Worm (Caenorhabditis elegans) whole organism, late embryonic: Measurements from ENCODE around the gene secs-1.
A peak's percentile ranks its signal among the peaks of the same experiment; 100 is the strongest.

Experiments
- C08G9.2 ChIP-seq: sonication (generic microtip); optimal IDR thresholded peaks from 2 replicates; lab custom pipeline; 2016; ENCODE audit warnings: mild to moderate bottlenecking, missing genetic modification characterization, moderate library complexity, missing compliant biosample characterization
- C38D4.7 ChIP-seq: fragments of 200-800 bp; sonication (Bioruptor generic); optimal IDR thresholded peaks from 2 replicates; lab custom pipeline; 2018; ENCODE audit warnings: mild to moderate bottlenecking, missing genetic modification characterization, moderate library complexity, missing compliant biosample characterization
- F13H6.1 ChIP-seq: sonication (generic microtip); optimal IDR thresholded peaks from 2 replicates; lab custom pipeline; 2016; ENCODE audit warnings: missing genetic modification characterization, missing compliant biosample characterization
- K09A11.1 ChIP-seq: sonication (generic microtip); optimal IDR thresholded peaks from 2 replicates; lab custom pipeline; 2017; ENCODE audit warnings: antibody characterized with exemption, mild to moderate bottlenecking, missing genetic modification characterization, missing compliant biosample characterization; ENCODE audit not compliant: insufficient read depth
- Y22D7AL.16 ChIP-seq: sonication (generic microtip); optimal IDR thresholded peaks from 2 replicates; lab custom pipeline; 2016; ENCODE audit warnings: missing genetic modification characterization, missing compliant biosample characterization
- ceh-18 ChIP-seq: sonication (generic microtip); optimal IDR thresholded peaks from 2 replicates; lab custom pipeline; 2016; ENCODE audit warnings: missing genetic modification characterization, missing compliant biosample characterization
- ceh-19 ChIP-seq: fragments of 200-800 bp; sonication (Bioruptor generic); optimal IDR thresholded peaks from 2 replicates; lab custom pipeline; 2018; ENCODE audit warnings: mild to moderate bottlenecking, missing genetic modification characterization, missing compliant biosample characterization
- ceh-22 ChIP-seq: sonication (generic microtip); optimal IDR thresholded peaks from 2 replicates; lab custom pipeline; 2017; ENCODE audit warnings: missing biosample characterization, missing genetic modification characterization
- ceh-24 ChIP-seq: sonication (generic microtip); optimal IDR thresholded peaks from 2 replicates; lab custom pipeline; 2016; ENCODE audit warnings: mild to moderate bottlenecking, missing genetic modification characterization, missing compliant biosample characterization
- ceh-34 ChIP-seq: sonication (generic microtip); optimal IDR thresholded peaks from 2 replicates; lab custom pipeline; 2016; ENCODE audit warnings: mild to moderate bottlenecking, missing genetic modification characterization, missing compliant biosample characterization
- ceh-45 ChIP-seq: fragments of 200-800 bp; sonication (Bioruptor generic); IDR thresholded peaks from 2 replicates; pipeline ENCODE4 v1.3.6; 2022; ENCODE audit warnings: missing genetic modification reagents, missing genetic modification characterization, missing compliant biosample characterization
- ceh-9 ChIP-seq: sonication (generic microtip); optimal IDR thresholded peaks from 2 replicates; lab custom pipeline; 2016; ENCODE audit warnings: mild to moderate bottlenecking, missing genetic modification characterization, inconsistent platforms, missing compliant biosample characterization
- che-1 ChIP-seq: sonication (generic microtip); optimal IDR thresholded peaks from 2 replicates; lab custom pipeline; 2016; ENCODE audit warnings: mild to moderate bottlenecking, missing genetic modification characterization, missing compliant biosample characterization
- dmd-4 ChIP-seq: sonication (generic microtip); optimal IDR thresholded peaks from 2 replicates; lab custom pipeline; 2016; ENCODE audit warnings: borderline replicate concordance, missing genetic modification characterization, missing compliant biosample characterization
- ets-4 ChIP-seq: sonication (generic microtip); optimal IDR thresholded peaks from 2 replicates; lab custom pipeline; 2016; ENCODE audit warnings: missing genetic modification characterization, missing compliant biosample characterization
- fkh-10 ChIP-seq: fragments of 150-350 bp; optimal IDR thresholded peaks from 2 replicates; lab custom pipeline; 2014; ENCODE audit warnings: missing biosample characterization, missing genetic modification reagents, missing genetic modification characterization
- fkh-6 ChIP-seq: sonication (generic microtip); optimal IDR thresholded peaks from 2 replicates; lab custom pipeline; 2016; ENCODE audit warnings: missing genetic modification characterization, missing compliant biosample characterization
- gmeb-2 ChIP-seq: sonication (generic microtip); optimal IDR thresholded peaks from 2 replicates; lab custom pipeline; 2016; ENCODE audit warnings: missing genetic modification characterization, inconsistent platforms, missing compliant biosample characterization
- hlh-15 ChIP-seq: sonication (generic microtip); optimal IDR thresholded peaks from 2 replicates; lab custom pipeline; 2016; ENCODE audit warnings: missing genetic modification characterization, missing compliant biosample characterization
- hlh-8 ChIP-seq: sonication (generic microtip); optimal IDR thresholded peaks from 2 replicates; lab custom pipeline; 2016; ENCODE audit warnings: missing genotype, missing genetic modification characterization, missing compliant biosample characterization
- pag-3 ChIP-seq: sonication (generic microtip); optimal IDR thresholded peaks from 2 replicates; lab custom pipeline; 2016; ENCODE audit warnings: missing compliant biosample characterization, missing genetic modification characterization, borderline replicate concordance
- pat-9 ChIP-seq: fragments of 200-800 bp; sonication (Bioruptor generic); optimal IDR thresholded peaks from 2 replicates; lab custom pipeline; 2018; ENCODE audit warnings: mild to moderate bottlenecking, missing genetic modification characterization, moderate library complexity, missing compliant biosample characterization
- pax-1 ChIP-seq: fragments of 150-350 bp; optimal IDR thresholded peaks from 2 replicates; lab custom pipeline; 2014; ENCODE audit warnings: missing biosample characterization, missing genetic modification characterization
- pha-4 ChIP-seq: fragments of 150-350 bp; optimal IDR thresholded peaks from 2 replicates; lab custom pipeline; 2018; ENCODE audit warnings: missing biosample characterization, missing genetic modification reagents, missing genetic modification characterization
- pqm-1 ChIP-seq: sonication (generic microtip); optimal IDR thresholded peaks from 2 replicates; lab custom pipeline; 2016; ENCODE audit warnings: missing genetic modification characterization, missing compliant biosample characterization
- pros-1 ChIP-seq: fragments of 150-350 bp; optimal IDR thresholded peaks from 2 replicates; lab custom pipeline; 2014; ENCODE audit warnings: missing biosample characterization, missing genetic modification reagents, missing genetic modification characterization
- ref-2 ChIP-seq: sonication (generic microtip); optimal IDR thresholded peaks from 2 replicates; lab custom pipeline; 2016; ENCODE audit warnings: missing genetic modification characterization, missing compliant biosample characterization
- rnt-1 ChIP-seq: sonication (generic microtip); optimal IDR thresholded peaks from 2 replicates; lab custom pipeline; 2016; ENCODE audit warnings: missing genetic modification characterization, missing compliant biosample characterization
- sdc-2 ChIP-seq: sonication (generic microtip); optimal IDR thresholded peaks from 2 replicates; lab custom pipeline; 2016; ENCODE audit warnings: missing genotype, missing genetic modification characterization, missing compliant biosample characterization
- sox-2 ChIP-seq: fragments of 200-800 bp; sonication (Bioruptor generic); IDR thresholded peaks from 2 replicates; pipeline ENCODE4 v1.3.6; 2022; ENCODE audit warnings: missing genetic modification reagents, missing genetic modification characterization, missing compliant biosample characterization
- sox-4 ChIP-seq: sonication (generic microtip); optimal IDR thresholded peaks from 2 replicates; lab custom pipeline; 2017; ENCODE audit warnings: mild to moderate bottlenecking, missing genetic modification characterization, inconsistent platforms, missing compliant biosample characterization
- tbx-7 ChIP-seq: sonication (generic microtip); optimal IDR thresholded peaks from 2 replicates; lab custom pipeline; 2016; ENCODE audit warnings: missing genotype, missing genetic modification characterization, missing compliant biosample characterization
- unc-42 ChIP-seq: sonication (generic microtip); optimal IDR thresholded peaks from 2 replicates; lab custom pipeline; 2016; ENCODE audit warnings: missing genotype, missing genetic modification characterization, missing compliant biosample characterization
- unc-55 ChIP-seq: sonication (generic microtip); optimal IDR thresholded peaks from 2 replicates; lab custom pipeline; 2017; ENCODE audit warnings: missing biosample characterization, missing genetic modification reagents, missing genetic modification characterization
- ztf-16 ChIP-seq: sonication (generic microtip); optimal IDR thresholded peaks from 2 replicates; lab custom pipeline; 2017; ENCODE audit warnings: missing genetic modification characterization, missing compliant biosample characterization

Gene secs-1

DNA sequence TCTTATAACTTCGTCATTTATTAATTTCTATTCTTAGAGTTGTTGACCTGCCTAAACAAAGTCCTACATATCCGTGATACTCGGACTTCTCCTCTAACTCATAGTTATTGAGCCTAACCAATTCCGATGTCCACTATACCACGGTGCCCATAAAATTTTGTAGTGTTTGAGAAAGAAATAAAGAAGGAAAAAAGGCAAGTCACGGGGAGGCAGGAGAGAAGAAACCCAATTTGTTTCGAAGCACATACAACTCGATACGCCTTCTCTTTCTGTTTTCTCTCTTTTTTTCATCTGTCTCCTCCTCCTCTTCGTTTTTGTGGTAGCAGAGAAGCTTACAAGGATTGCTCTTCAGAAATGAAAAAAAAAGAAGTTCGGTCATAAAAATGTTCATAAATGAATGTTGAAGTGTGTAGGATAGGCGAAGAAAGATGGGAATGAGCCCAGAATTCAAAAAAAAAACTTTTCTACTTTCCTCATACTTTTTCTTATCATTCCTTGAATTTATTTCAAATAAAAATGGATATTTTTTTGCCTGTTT lies 30.5 kb upstream of the secs-1 start:
- TF ChIP-seq gmeb-2 (tag; lab: Kevin White, UChicago) (no peak), sox-4 (no peak), unc-42 (tag; lab: Kevin White, UChicago) (peak; percentile 37), dmd-4 (tag; lab: Kevin White, UChicago) (no peak)

DNA sequence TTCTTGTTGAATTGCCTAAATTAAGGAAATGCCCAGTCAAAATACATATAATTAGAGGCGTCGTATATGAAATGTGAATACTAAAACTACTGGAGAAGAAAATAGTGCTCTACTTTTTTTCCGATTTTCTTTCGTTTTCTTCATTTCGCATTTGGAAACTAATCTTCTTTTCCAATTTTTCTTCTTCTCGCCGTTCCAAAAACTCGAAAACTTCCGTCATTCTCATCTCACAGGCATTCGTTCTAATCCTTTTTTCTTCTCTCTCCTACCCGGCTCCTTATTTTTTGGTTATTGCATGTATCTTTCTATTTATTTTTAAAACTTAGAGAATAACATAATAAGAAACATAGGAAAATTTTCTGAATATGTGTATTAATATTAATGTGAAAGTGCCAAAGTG lies 28.6 kb upstream of the secs-1 start:
- TF ChIP-seq C08G9.2 (tag; lab: Kevin White, UChicago) (no peak), F13H6.1 (no peak), sdc-2 (tag; lab: Kevin White, UChicago) (no peak), hlh-15 (tag; lab: Kevin White, UChicago) (no peak), rnt-1 (no peak), pag-3 (tag; lab: Kevin White, UChicago) (no peak), ceh-18 (tag; lab: Kevin White, UChicago) (no peak), fkh-6 (tag; lab: Kevin White, UChicago) (no peak), unc-42 (tag; lab: Kevin White, UChicago) (no peak), che-1 (tag; lab: Kevin White, UChicago) (no peak), ets-4 (tag; lab: Kevin White, UChicago) (no peak), ztf-16 (tag; lab: Kevin White, UChicago) (no peak)

DNA sequence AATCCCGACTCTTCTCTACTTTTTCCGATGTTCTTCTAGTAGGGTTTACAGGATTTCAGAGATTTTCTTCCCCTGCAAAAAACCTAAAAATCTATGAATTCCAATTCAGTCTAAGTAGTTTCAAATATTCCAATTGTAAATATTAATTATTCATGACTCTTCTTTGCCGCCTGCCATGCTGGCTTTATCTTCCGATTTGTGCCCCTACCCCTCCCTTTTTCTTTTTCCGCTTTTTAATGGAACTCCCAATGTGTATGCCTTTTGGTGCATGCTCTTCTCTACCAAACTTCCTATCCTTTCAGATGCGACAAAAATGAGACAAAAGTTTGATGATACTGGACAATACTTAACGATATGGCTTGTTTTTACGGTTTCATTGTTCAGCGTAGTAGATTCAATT lies 20.4 kb upstream of the secs-1 start, which contains the start of gene nrx-1:
Gene nrx-1 (plus strand): TSS at position 301 of the 400 bp plus-strand sequence.
- TF ChIP-seq ceh-34 (tag; lab: Kevin White, UChicago): no peak
- TF ChIP-seq pros-1: no peak
- TF ChIP-seq fkh-6 (tag; lab: Kevin White, UChicago): no peak
- no peak for TF ChIP-seq unc-55 (GFP tag; lab: Kevin White, UChicago)
- TF ChIP-seq ztf-16 (tag; lab: Kevin White, UChicago): no peak
- TF ChIP-seq sox-2 (GFP tag; lab: Robert Waterston, UW): no peak
- no peak for TF ChIP-seq hlh-15 (tag; lab: Kevin White, UChicago)
- no peak for TF ChIP-seq pax-1 (tag; lab: Kevin White, UChicago)
- TF ChIP-seq ref-2 (tag; lab: Kevin White, UChicago): no peak

DNA sequence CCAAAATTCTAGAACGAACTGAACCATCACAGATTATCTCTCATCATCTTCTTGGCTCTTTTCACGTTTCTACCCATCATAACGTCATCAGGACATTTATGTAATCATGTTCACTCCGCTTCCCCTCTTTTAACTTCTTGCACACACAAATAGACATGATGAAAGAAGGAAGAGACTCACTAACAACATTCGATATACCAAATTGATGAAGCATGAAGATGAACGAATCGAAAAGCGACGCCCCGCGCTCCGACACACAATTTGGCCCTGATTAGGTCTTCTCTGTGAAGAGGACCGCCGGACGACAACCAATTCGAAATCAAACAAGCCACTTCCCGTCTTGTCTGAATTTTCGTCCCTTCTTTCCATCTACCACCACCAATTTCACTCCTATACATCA lies 14.2 kb upstream of the secs-1 start:
- TF ChIP-seq fkh-6 (tag; lab: Kevin White, UChicago) (no peak), dmd-4 (tag; lab: Kevin White, UChicago) (no peak), ceh-22 (no peak), pqm-1 (tag; lab: Kevin White, UChicago) (no peak), unc-42 (tag; lab: Kevin White, UChicago) (peak; percentile 67), ceh-24 (no peak)

DNA sequence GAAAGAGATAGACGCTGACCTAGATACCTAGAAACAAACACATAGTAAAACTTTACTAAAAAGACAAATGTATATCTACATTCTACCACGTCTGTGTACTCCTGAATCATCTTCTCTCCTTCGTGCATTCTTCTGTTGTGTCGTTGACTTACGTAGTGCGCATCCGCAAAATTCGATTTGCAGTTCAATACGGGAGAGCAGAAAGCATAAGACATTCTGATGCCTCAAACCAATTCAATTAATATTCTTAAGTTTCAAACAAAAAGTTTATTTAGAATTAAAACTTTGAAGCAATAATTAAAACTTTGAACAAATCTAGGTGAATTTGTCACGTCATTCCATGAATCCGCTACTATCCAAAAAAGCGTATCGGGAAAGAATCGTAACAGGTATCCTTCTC lies 12.6 kb upstream of the secs-1 start:
- peak; percentile 88 for TF ChIP-seq unc-42 (tag; lab: Kevin White, UChicago)
- no peak for TF ChIP-seq unc-55 (GFP tag; lab: Kevin White, UChicago)
- TF ChIP-seq fkh-10 (GFP tag; lab: Kevin White, UChicago): no peak
- no peak for TF ChIP-seq tbx-7 (tag; lab: Kevin White, UChicago)
- TF ChIP-seq ceh-19: no peak
- TF ChIP-seq, all 69 proteins: peak for 1

DNA sequence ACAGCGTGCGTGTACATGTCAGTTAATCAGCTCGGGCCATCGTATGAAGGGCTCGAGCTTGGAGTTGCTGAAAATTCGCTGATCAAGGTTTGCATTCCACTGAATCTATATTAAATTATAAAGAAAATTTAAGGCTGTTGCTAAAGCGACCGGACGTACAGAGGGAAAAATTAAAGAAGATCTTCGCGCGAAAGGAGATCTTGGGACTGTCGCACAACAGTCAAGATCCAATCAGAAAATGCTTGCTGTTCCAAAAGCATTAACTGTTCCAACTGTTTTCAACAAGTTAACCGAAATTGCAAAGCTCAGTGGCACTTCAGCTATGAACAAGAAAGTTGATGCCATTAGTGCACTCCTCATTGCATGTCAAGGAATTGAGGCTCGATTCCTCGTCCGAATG lies 10.1 kb upstream of the secs-1 start:
- TF ChIP-seq gmeb-2 (tag; lab: Kevin White, UChicago): no peak
- no peak for TF ChIP-seq C38D4.7 (GFP tag; lab: Kevin White, UChicago)
- no peak for TF ChIP-seq Y22D7AL.16 (tag; lab: Kevin White, UChicago)
- TF ChIP-seq pat-9 (tag; lab: Kevin White, UChicago): no peak
- no peak for TF ChIP-seq K09A11.1 (tag; lab: Kevin White, UChicago)
- TF ChIP-seq pha-4 (tag; lab: Kevin White, UChicago): no peak
- no peak for TF ChIP-seq ceh-9 (tag; lab: Kevin White, UChicago)
- TF ChIP-seq ceh-22: no peak
- TF ChIP-seq ets-4 (tag; lab: Kevin White, UChicago): no peak
- TF ChIP-seq hlh-8: no peak
- TF ChIP-seq ceh-45 (GFP tag; lab: Robert Waterston, UW): no peak
